Worm (Caenorhabditis elegans): ENCODE data around the gene srh-304.

The srh-304 gene

DNA sequence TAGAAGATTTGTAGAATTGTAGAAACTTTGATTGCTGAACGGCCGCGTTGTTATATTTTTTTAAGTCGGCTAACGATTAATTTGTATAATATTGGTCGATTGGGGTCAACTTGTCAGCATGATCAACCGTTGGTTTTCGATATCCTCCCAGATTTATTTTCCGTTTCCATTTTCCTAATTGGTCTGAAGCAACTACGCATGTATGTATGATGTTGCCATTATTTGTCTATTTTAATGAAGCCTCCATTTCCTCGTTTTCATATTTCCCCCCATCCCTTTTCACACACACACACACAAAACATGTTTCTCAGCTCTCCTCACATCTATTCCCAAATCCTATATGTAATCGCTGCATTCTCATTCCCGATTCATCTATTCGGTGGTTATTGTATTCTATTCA is 27.9 kb upstream of the srh-304 start, which contains the start of gene srh-287:
srh-287 (plus strand) TSS at position 301 of the 400 bp plus-strand sequence.
- TF ChIP-seq F10B5.3 (tag; optimal IDR thresholded peaks at IDR 0.05) (no peak), mep-1 (tag; optimal IDR thresholded peaks at IDR 0.05) (no peak), ztf-11 (tag; optimal IDR thresholded peaks at IDR 0.05) (no peak), F44E2.7 (GFP tag; IDR thresholded peaks at IDR 0.05) (no peak), ceh-82 (tag; optimal IDR thresholded peaks at IDR 0.05) (no peak), tag-97 (GFP tag; IDR thresholded peaks at IDR 0.05) (no peak), F26F4.8 (GFP tag; conservative IDR thresholded peaks at IDR 0.05) (no peak), unc-130 (GFP tag; optimal IDR thresholded peaks at IDR 0.05) (no peak), daf-16 (GFP tag; optimal IDR thresholded peaks at IDR 0.05) (no peak), daf-16 (tag; optimal IDR thresholded peaks at IDR 0.05) (no peak), ceh-20 (GFP tag; IDR thresholded peaks at IDR 0.05) (no peak), snpc-1.2 (GFP tag; IDR thresholded peaks at IDR 0.05) (no peak), ama-1 (optimal IDR thresholded peaks at IDR 0.05) (no peak), zfp-3 (GFP tag; conservative IDR thresholded peaks at IDR 0.05) (no peak), nhr-76 (tag; optimal IDR thresholded peaks at IDR 0.05) (no peak), zag-1 (tag; optimal IDR thresholded peaks at IDR 0.05) (no peak), nhr-111 (GFP tag; optimal IDR thresholded peaks at IDR 0.05) (no peak), dpl-1 (GFP tag; optimal IDR thresholded peaks at IDR 0.05) (no peak), mes-2 (tag; optimal IDR thresholded peaks at IDR 0.05; ENCODE audit: poor library complexity, severe bottlenecking) (no peak), zip-11 (GFP tag; IDR thresholded peaks at IDR 0.05) (no peak)

DNA sequence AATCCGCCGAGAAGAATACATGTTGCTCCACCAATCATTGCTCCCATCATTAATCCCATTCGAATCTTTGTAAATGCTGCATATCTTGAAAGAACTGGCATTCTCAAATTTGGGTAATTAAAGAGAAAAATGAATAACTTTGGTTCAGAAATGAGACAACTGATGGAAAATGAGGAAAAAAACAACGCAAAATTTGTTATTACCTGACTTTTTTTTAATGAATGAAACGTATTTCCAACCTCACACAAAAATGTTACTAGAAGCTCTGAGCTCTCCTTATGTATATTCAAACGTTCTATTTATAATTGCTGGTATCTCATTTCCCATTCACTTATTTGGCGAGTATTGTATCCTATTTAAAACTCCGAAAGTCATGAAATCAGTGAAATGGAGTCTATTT is 25.9 kb upstream of the srh-304 start, which contains the start of the genes Y94A7B.11 and srh-292:
Y94A7B.11 (minus strand) TSS at position 101 of the 400 bp plus-strand sequence.
srh-292 (plus strand) TSS at position 251 of the 400 bp plus-strand sequence.
- TF ChIP-seq dmd-6 (GFP tag; IDR thresholded peaks at IDR 0.05) = no peak
- no peak for TF ChIP-seq dmd-8 (GFP tag; IDR thresholded peaks at IDR 0.05)
- TF ChIP-seq nhr-28 (tag; optimal IDR thresholded peaks at IDR 0.05) = no peak
- no peak for TF ChIP-seq daf-8 (GFP tag; IDR thresholded peaks at IDR 0.05)
- TF ChIP-seq ztf-11 (tag; optimal IDR thresholded peaks at IDR 0.05) = no peak
- no peak for TF ChIP-seq nhr-42 (GFP tag; IDR thresholded peaks at IDR 0.05)
- TF ChIP-seq hif-1 (tag; optimal IDR thresholded peaks at IDR 0.05) = no peak
- no peak for TF ChIP-seq nhr-77 (tag; optimal IDR thresholded peaks at IDR 0.05)
- no peak for TF ChIP-seq unc-39 (tag; optimal IDR thresholded peaks at IDR 0.05)
- TF ChIP-seq pha-4 (GFP tag; IDR thresholded peaks at IDR 0.05) = no peak
- no peak for TF ChIP-seq pha-4 (tag; optimal IDR thresholded peaks at IDR 0.05)
- TF ChIP-seq daf-12 (tag; optimal IDR thresholded peaks at IDR 0.05) = no peak
- TF ChIP-seq lin-1 (GFP tag; IDR thresholded peaks at IDR 0.05) = no peak
- no peak for TF ChIP-seq set-16 (GFP tag; IDR thresholded peaks at IDR 0.05)
- no peak for TF ChIP-seq mxl-2 (GFP tag; conservative IDR thresholded peaks at IDR 0.05)
- TF ChIP-seq jun-1 (tag; optimal IDR thresholded peaks at IDR 0.05) = no peak
- no peak for TF ChIP-seq attf-4 (tag; optimal IDR thresholded peaks at IDR 0.05)
- no peak for TF ChIP-seq rbr-2 (tag; optimal IDR thresholded peaks at IDR 0.05)
- TF ChIP-seq ama-1 (optimal IDR thresholded peaks at IDR 0.05) = no peak
- no peak for TF ChIP-seq mdl-1 (tag; optimal IDR thresholded peaks at IDR 0.05)
- no peak for TF ChIP-seq aly-2 (tag; optimal IDR thresholded peaks at IDR 0.05)

DNA sequence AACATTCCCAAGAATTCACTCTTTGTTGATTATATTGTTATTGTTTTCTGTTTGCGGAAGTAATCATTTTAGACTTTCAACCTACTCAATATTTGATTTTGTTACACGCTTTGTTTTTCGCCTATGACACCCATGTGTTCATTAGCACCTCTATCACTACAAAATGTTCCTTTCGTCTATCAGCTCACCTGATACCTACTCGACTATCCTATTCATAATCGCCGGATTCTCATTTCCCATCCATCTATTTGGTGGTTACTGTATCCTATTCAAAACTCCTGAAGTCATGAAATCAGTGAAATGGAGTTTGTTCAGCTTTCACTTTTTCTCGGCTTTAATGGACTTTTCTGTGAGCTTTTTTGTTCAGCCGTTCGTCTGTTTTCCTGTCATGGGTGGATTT is 23.1 kb upstream of the srh-304 start, which contains the start of gene srh-291:
srh-291 (plus strand) TSS at position 301 of the 400 bp plus-strand sequence.
- no peak for TF ChIP-seq aly-2 (tag; optimal IDR thresholded peaks at IDR 0.05)
- no peak for TF ChIP-seq lin-1 (GFP tag; IDR thresholded peaks at IDR 0.05)
- TF ChIP-seq R02D3.7 (tag; optimal IDR thresholded peaks at IDR 0.05) = no peak
- no peak for TF ChIP-seq F49E8.2 (tag; optimal IDR thresholded peaks at IDR 0.05; ENCODE audit: borderline replicate concordance)
- TF ChIP-seq ZK546.5 (tag; optimal IDR thresholded peaks at IDR 0.05) = no peak
- TF ChIP-seq lim-7 (GFP tag; IDR thresholded peaks at IDR 0.05) = no peak
- TF ChIP-seq nhr-25 (tag; optimal IDR thresholded peaks at IDR 0.05; ENCODE audit: borderline replicate concordance, insufficient read depth) = no peak
- TF ChIP-seq ces-1 (GFP tag; optimal IDR thresholded peaks at IDR 0.05) = no peak
- TF ChIP-seq arid-1 (GFP tag; conservative IDR thresholded peaks at IDR 0.05) = no peak
- no peak for TF ChIP-seq saeg-2 (GFP tag; IDR thresholded peaks at IDR 0.05)
- no peak for TF ChIP-seq egl-27 (tag; optimal IDR thresholded peaks at IDR 0.05)
- TF ChIP-seq zfp-3 (GFP tag; conservative IDR thresholded peaks at IDR 0.05) = no peak
- TF ChIP-seq madf-9 (GFP tag; conservative IDR thresholded peaks at IDR 0.05) = no peak
- no peak for TF ChIP-seq daf-12 (tag; optimal IDR thresholded peaks at IDR 0.05)
- TF ChIP-seq ceh-82 (tag; optimal IDR thresholded peaks at IDR 0.05) = no peak
- TF ChIP-seq snpc-1.2 (GFP tag; IDR thresholded peaks at IDR 0.05) = no peak
- no peak for TF ChIP-seq hlh-30 (tag; optimal IDR thresholded peaks at IDR 0.05; ENCODE audit: insufficient read depth)
- no peak for TF ChIP-seq ceh-62 (tag; optimal IDR thresholded peaks at IDR 0.05)

All from whole organism, L4 larva.